Fruit fly (Drosophila melanogaster) whole organism, prepupa: ENCODE data around the gene meso18E.

Experiments used
- CG11294 ChIP-seq: fragments of 200-800 bp; sonication (Bioruptor generic); IDR thresholded peaks from 2 replicates; pipeline ENCODE4 v1.3.6; 2022; ENCODE audit warnings: missing biosample characterization, missing genetic modification characterization
- CG15336 ChIP-seq: fragments of 200-800 bp; sonication (Bioruptor generic); IDR thresholded peaks from 2 replicates; pipeline ENCODE4 v1.3.6; 2022; ENCODE audit warnings: missing biosample characterization, missing genetic modification characterization
- CG1621 ChIP-seq: fragments of 200-800 bp; sonication (Bioruptor generic); optimal IDR thresholded peaks from 3 replicates; lab custom pipeline; 2018; ENCODE audit warnings: missing biosample characterization, mild to moderate bottlenecking, missing genetic modification characterization
- CG16779 ChIP-seq: fragments of 200-800 bp; sonication (Bioruptor generic); optimal IDR thresholded peaks from 3 replicates; lab custom pipeline; 2017; ENCODE audit warnings: missing biosample characterization, mild to moderate bottlenecking, missing genetic modification characterization
- CG3032 ChIP-seq: fragments of 200-800 bp; optimal IDR thresholded peaks from 2 replicates; lab custom pipeline; 2019; ENCODE audit warnings: missing biosample characterization, mild to moderate bottlenecking, missing genetic modification characterization, moderate library complexity
- CG31627 ChIP-seq: fragments of 200-800 bp; sonication (Bioruptor generic); optimal IDR thresholded peaks from 3 replicates; lab custom pipeline; 2016; ENCODE audit warnings: missing biosample characterization, missing genetic modification characterization
- CG32006 ChIP-seq: fragments of 200-800 bp; sonication (Bioruptor generic); optimal IDR thresholded peaks from 3 replicates; lab custom pipeline; 2017; ENCODE audit warnings: missing biosample characterization, mild to moderate bottlenecking, missing genetic modification characterization
- CG34406 ChIP-seq: fragments of 200-800 bp; sonication (Bioruptor generic); optimal IDR thresholded peaks from 3 replicates; lab custom pipeline; 2016; ENCODE audit warnings: missing biosample characterization, missing genetic modification characterization
- CG3919 ChIP-seq: fragments of 200-800 bp; sonication (Bioruptor generic); optimal IDR thresholded peaks from 3 replicates; lab custom pipeline; 2016; ENCODE audit warnings: missing biosample characterization, missing genetic modification characterization
- CG4318 ChIP-seq: fragments of 200-800 bp; sonication (Bioruptor generic); optimal IDR thresholded peaks from 3 replicates; lab custom pipeline; 2017; ENCODE audit warnings: missing biosample characterization, mild to moderate bottlenecking, missing genetic modification characterization
- CG6163 ChIP-seq: fragments of 200-800 bp; sonication (Bioruptor generic); IDR thresholded peaks from 3 replicates; pipeline ENCODE4 v1.3.6; 2022; ENCODE audit warnings: missing biosample characterization, missing genetic modification characterization
- CG6276 ChIP-seq: fragments of 200-800 bp; sonication (Bioruptor generic); optimal IDR thresholded peaks from 2 replicates; lab custom pipeline; 2017; ENCODE audit warnings: missing biosample characterization, mild to moderate bottlenecking, missing genetic modification characterization
- CG6792 ChIP-seq: fragments of 200-800 bp; sonication (Bioruptor generic); optimal IDR thresholded peaks from 3 replicates; lab custom pipeline; 2016; ENCODE audit warnings: missing biosample characterization, missing genetic modification characterization
- CG6808 ChIP-seq: fragments of 200-800 bp; sonication (Bioruptor generic); optimal IDR thresholded peaks from 3 replicates; lab custom pipeline; 2017; ENCODE audit warnings: missing biosample characterization, missing genetic modification characterization, mild to moderate bottlenecking, moderate library complexity, missing genetic modification reagents
- CG6854 ChIP-seq: fragments of 200-800 bp; sonication (Bioruptor generic); optimal IDR thresholded peaks from 2 replicates; lab custom pipeline; 2017; ENCODE audit warnings: missing biosample characterization, mild to moderate bottlenecking, missing genetic modification characterization
- CG7368 ChIP-seq: fragments of 200-800 bp; sonication (Bioruptor generic); optimal IDR thresholded peaks from 3 replicates; lab custom pipeline; 2016; ENCODE audit warnings: missing biosample characterization, missing genetic modification characterization
- CG8319 ChIP-seq: fragments of 200-800 bp; sonication (Bioruptor generic); optimal IDR thresholded peaks from 3 replicates; lab custom pipeline; 2016; ENCODE audit warnings: missing biosample characterization, missing genetic modification characterization
- CG8632 ChIP-seq: fragments of 200-800 bp; sonication (Bioruptor generic); optimal IDR thresholded peaks from 3 replicates; lab custom pipeline; 2016; ENCODE audit warnings: missing biosample characterization, missing genetic modification characterization
- CG9139 ChIP-seq: fragments of 200-800 bp; sonication (Bioruptor generic); optimal IDR thresholded peaks from 3 replicates; lab custom pipeline; 2017; ENCODE audit warnings: missing biosample characterization, mild to moderate bottlenecking, missing genetic modification characterization
- Eip75B ChIP-seq: fragments of 200-800 bp; sonication (Bioruptor generic); optimal IDR thresholded peaks from 3 replicates; lab custom pipeline; 2016; ENCODE audit warnings: missing biosample characterization, missing genetic modification characterization
- Eip78C ChIP-seq: fragments of 200-800 bp; sonication (Bioruptor generic); peaks from one replicate; lab custom pipeline; 2016; ENCODE audit warnings: missing biosample characterization, missing genetic modification characterization
- Ets21C ChIP-seq: fragments of 200-800 bp; sonication (Bioruptor generic); optimal IDR thresholded peaks from 3 replicates; lab custom pipeline; 2016; ENCODE audit warnings: missing biosample characterization, missing genetic modification characterization
- Ets96B ChIP-seq: fragments of 200-800 bp; optimal IDR thresholded peaks from 2 replicates; lab custom pipeline; 2019; ENCODE audit warnings: missing biosample characterization, mild to moderate bottlenecking, missing genetic modification characterization, moderate library complexity
- Gug ChIP-seq: fragments of 200-800 bp; sonication (Bioruptor generic); IDR thresholded peaks from 2 replicates; pipeline ENCODE4 v1.3.6; 2022; ENCODE audit warnings: missing biosample characterization, missing genetic modification characterization
- Hr39 ChIP-seq: fragments of 200-800 bp; sonication (Bioruptor generic); optimal IDR thresholded peaks from 2 replicates; lab custom pipeline; 2016; ENCODE audit warnings: missing biosample characterization, missing genetic modification characterization
- Hr4 ChIP-seq: fragments of 200-800 bp; sonication (Bioruptor generic); optimal IDR thresholded peaks from 3 replicates; lab custom pipeline; 2016; ENCODE audit warnings: missing biosample characterization, missing genetic modification characterization
- Lpt ChIP-seq: fragments of 200-800 bp; sonication (Bioruptor generic); optimal IDR thresholded peaks from 3 replicates; lab custom pipeline; 2016; ENCODE audit warnings: missing biosample characterization, missing genetic modification characterization
- OdsH ChIP-seq: fragments of 200-800 bp; sonication (Bioruptor generic); optimal IDR thresholded peaks from 3 replicates; lab custom pipeline; 2016; ENCODE audit warnings: missing biosample characterization, missing genetic modification characterization
- Sox14 ChIP-seq: fragments of 200-800 bp; sonication (Bioruptor generic); optimal IDR thresholded peaks from 3 replicates; lab custom pipeline; 2016; ENCODE audit warnings: missing biosample characterization, missing genetic modification characterization
- Sox15 ChIP-seq: fragments of 200-800 bp; sonication (Bioruptor generic); optimal IDR thresholded peaks from 3 replicates; lab custom pipeline; 2016; ENCODE audit warnings: missing biosample characterization, missing genetic modification characterization
- achi ChIP-seq: fragments of 200-800 bp; sonication (Bioruptor generic); optimal IDR thresholded peaks from 3 replicates; lab custom pipeline; 2016; ENCODE audit warnings: missing biosample characterization, missing genetic modification characterization
- cyc ChIP-seq: fragments of 200-800 bp; sonication (Bioruptor generic); optimal IDR thresholded peaks from 3 replicates; lab custom pipeline; 2016; ENCODE audit warnings: missing biosample characterization, missing genetic modification characterization
- dac ChIP-seq: fragments of 200-800 bp; sonication (Bioruptor generic); optimal IDR thresholded peaks from 2 replicates; lab custom pipeline; 2017; ENCODE audit warnings: missing biosample characterization, mild to moderate bottlenecking, missing genetic modification characterization
- eg ChIP-seq: fragments of 200-800 bp; sonication (Bioruptor generic); IDR thresholded peaks from 3 replicates; pipeline ENCODE4 v1.3.6; 2022; ENCODE audit warnings: missing biosample characterization, missing genetic modification characterization
- esn ChIP-seq: fragments of 200-800 bp; sonication (Bioruptor generic); optimal IDR thresholded peaks from 2 replicates; lab custom pipeline; 2016; ENCODE audit warnings: missing biosample characterization, mild to moderate bottlenecking, missing genetic modification characterization, moderate library complexity
- fd85E ChIP-seq: fragments of 200-800 bp; sonication (Bioruptor generic); optimal IDR thresholded peaks from 3 replicates; lab custom pipeline; 2016; ENCODE audit warnings: missing biosample characterization, missing genetic modification characterization
- lz ChIP-seq: fragments of 200-800 bp; sonication (Bioruptor generic); optimal IDR thresholded peaks from 3 replicates; lab custom pipeline; 2016; ENCODE audit warnings: missing biosample characterization, missing genetic modification characterization
- net ChIP-seq: fragments of 200-800 bp; sonication (Bioruptor generic); optimal IDR thresholded peaks from 3 replicates; lab custom pipeline; 2016; ENCODE audit warnings: missing biosample characterization, missing genetic modification characterization
- pdm3 ChIP-seq: fragments of 200-800 bp; sonication (Bioruptor generic); optimal IDR thresholded peaks from 3 replicates; lab custom pipeline; 2016; ENCODE audit warnings: missing biosample characterization, missing genetic modification characterization
- salr ChIP-seq, 2 experiments: fragments of 200-800 bp; sonication (Bioruptor generic); optimal IDR thresholded peaks; 3 replicates each; lab custom pipeline; 2016 to 2018; ENCODE audit warnings: missing biosample characterization in 2 of 2, missing genetic modification characterization in 2 of 2, mild to moderate bottlenecking in 1 of 2
- spab ChIP-seq: fragments of 200-800 bp; sonication (Bioruptor generic); optimal IDR thresholded peaks from 2 replicates; lab custom pipeline; 2017; ENCODE audit warnings: missing biosample characterization, mild to moderate bottlenecking, missing genetic modification characterization, missing genetic modification reagents
- ss ChIP-seq, 2 experiments: fragments of 200-800 bp; sonication (Bioruptor generic); optimal IDR thresholded peaks; 2 replicates in 1 of 2; 3 replicates in 1 of 2; lab custom pipeline; 2017 to 2018; ENCODE audit warnings: mild to moderate bottlenecking in 2 of 2, missing biosample characterization in 2 of 2, missing genetic modification characterization in 2 of 2, moderate library complexity in 1 of 2
- topi ChIP-seq: fragments of 200-800 bp; sonication (Bioruptor generic); optimal IDR thresholded peaks from 3 replicates; lab custom pipeline; 2016; ENCODE audit warnings: missing biosample characterization, missing genetic modification characterization
- vri ChIP-seq: fragments of 200-800 bp; sonication (Bioruptor generic); optimal IDR thresholded peaks from 3 replicates; lab custom pipeline; 2016; ENCODE audit warnings: missing biosample characterization, mild to moderate bottlenecking, missing genetic modification characterization

meso18E gene

dm6 chrX:19744003-19744488, 31.2 kb upstream of the meso18E start, which contains the start of the genes CG18809, COX6B, CG33932 and Rpp20:
Gene CG18809, minus strand, starts transcription at chrX:19744335.
Gene COX6B, minus strand, starts transcription at chrX:19744335.
Gene CG33932, plus strand, starts transcription at chrX:19744431.
Gene Rpp20, plus strand, starts transcription at chrX:19744431.
- TF ChIP-seq CG31627 (GFP tag; lab: Kevin White, UChicago) (peak; percentile 59), CG1621 (tag; lab: Kevin White, UChicago) (peak; percentile 5), CG3032 (tag; lab: Kevin White, UChicago) (peak; percentile 21), OdsH (GFP tag; lab: Kevin White, UChicago) (no peak), CG6163 (GFP tag; lab: Robert Waterston, UW) (peak; percentile 44; the same call in 1 of the 3 replicates), Sox15 (GFP tag; lab: Kevin White, UChicago) (no peak), CG32006 (GFP tag; lab: Kevin White, UChicago) (no peak), lz (peak; percentile 55), CG11294 (GFP tag; lab: Robert Waterston, UW) (0 out of 2 replicates have a peak, but pooled peaks have one; percentile 17), Eip78C (GFP tag; lab: Kevin White, UChicago) (peak; percentile 66), ss (GFP tag; optimal IDR thresholded peaks at IDR 0.05; lab: Kevin White, UChicago) (peak in 1 of 2 experiments; percentile 30), spab (no peak), CG7368 (no peak), eg (GFP tag; lab: Robert Waterston, UW) (peak; percentile 60; the same call in 1 of the 3 replicates), esn (GFP tag; lab: Kevin White, UChicago) (peak; percentile 48), CG9139 (GFP tag; lab: Kevin White, UChicago) (no peak), topi (no peak), Eip75B (no peak), Hr39 (GFP tag; lab: Kevin White, UChicago) (peak; percentile 39), CG3919 (GFP tag; lab: Kevin White, UChicago) (peak; percentile 59), vri (GFP tag; lab: Kevin White, UChicago) (peak; percentile 98), dac (GFP tag; lab: Kevin White, UChicago) (peak; percentile 28), pdm3 (GFP tag; lab: Kevin White, UChicago) (no peak), CG8319 (GFP tag; lab: Kevin White, UChicago) (peak; percentile 1), CG6808 (GFP tag; lab: Kevin White, UChicago) (no peak), cyc (GFP tag; lab: Kevin White, UChicago) (peak; percentile 48), CG8632 (GFP tag; lab: Kevin White, UChicago) (no peak), CG4318 (GFP tag; lab: Kevin White, UChicago) (no peak), CG15336 (GFP tag; lab: Robert Waterston, UW) (peak; percentile 34; the same call in 1 of the 2 replicates), CG6276 (GFP tag; lab: Kevin White, UChicago) (no peak), achi (GFP tag; lab: Kevin White, UChicago) (peak; percentile 100), fd85E (GFP tag; lab: Kevin White, UChicago) (no peak), Ets21C (no peak), CG6854 (peak; percentile 43), CG6792 (GFP tag; lab: Kevin White, UChicago) (peak; percentile 5), Sox14 (GFP tag; lab: Kevin White, UChicago) (peak; percentile 65), net (GFP tag; lab: Kevin White, UChicago) (no peak)

dm6 chrX:19737872-19738271, 25.0 kb upstream of the meso18E start:
- TF ChIP-seq OdsH (GFP tag; lab: Kevin White, UChicago) (no peak), CG4318 (GFP tag; lab: Kevin White, UChicago) (no peak), salr (GFP tag; optimal IDR thresholded peaks at IDR 0.05; lab: Kevin White, UChicago) (no peak)

- TF ChIP-seq Hr4 (GFP tag; lab: Kevin White, UChicago) (no peak), CG34406 (GFP tag; lab: Kevin White, UChicago) (no peak), esn (GFP tag; lab: Kevin White, UChicago) (no peak), CG4318 (GFP tag; lab: Kevin White, UChicago) (no peak), Ets21C (no peak), CG11294 (GFP tag; lab: Robert Waterston, UW) (no peak), CG16779 (no peak), ss (GFP tag; optimal IDR thresholded peaks at IDR 0.05; lab: Kevin White, UChicago) (no peak), CG6854 (no peak), pdm3 (GFP tag; lab: Kevin White, UChicago) (no peak), Eip75B (no peak), Lpt (no peak), Gug (GFP tag; lab: Robert Waterston, UW) (no peak), Ets96B (tag; lab: Kevin White, UChicago) (no peak), CG8319 (GFP tag; lab: Kevin White, UChicago) (no peak)
- TF ChIP-seq, all 60 proteins: peak for 0
These were observed 22.4 kb upstream of the meso18E start, which contains the start of gene CG14234 for dm6 chrX:19735270-19735669. Gene CG14234, plus strand, starts transcription at chrX:19735570.
